Fruit fly (Drosophila melanogaster): ENCODE data around the gene Best4.

- TF ChIP-seq lola (GFP tag; optimal IDR thresholded peaks at IDR 0.05) (no peak), br (GFP tag; optimal IDR thresholded peaks at IDR 0.05) (peak; percentile 25), Abd-B (GFP tag; optimal IDR thresholded peaks at IDR 0.05) (no peak), psq (GFP tag; optimal IDR thresholded peaks at IDR 0.05) (peak; percentile 34), Vsx2 (GFP tag; optimal IDR thresholded peaks at IDR 0.05; ENCODE audit: partially characterized antibody) (no peak), Dfd (GFP tag; optimal IDR thresholded peaks at IDR 0.05) (no peak), Mio (GFP tag; optimal IDR thresholded peaks at IDR 0.05) (no peak), sv (GFP tag; optimal IDR thresholded peaks at IDR 0.05) (no peak), CG9705 (GFP tag; optimal IDR thresholded peaks at IDR 0.05) (no peak), h (GFP tag; optimal IDR thresholded peaks at IDR 0.05) (peak; percentile 21), Rel (GFP tag; optimal IDR thresholded peaks at IDR 0.05) (no peak), Rel (tag; optimal IDR thresholded peaks at IDR 0.05) (no peak), Dif (GFP tag; optimal IDR thresholded peaks at IDR 0.05; ENCODE audit: partially characterized antibody) (no peak), woc (GFP tag; optimal IDR thresholded peaks at IDR 0.05) (peak; percentile 11)
Observed at dm6 chr3L:15266628-15267027, 32.1 kb upstream of the Best4 start.

Data from whole organism, wandering third instar larva.